Fruit fly (Drosophila melanogaster): ENCODE measurements around the gene Mcm6.

Gene Mcm6

dm6 chrX:6719968-6720367 is 45.8 kb downstream of the Mcm6 start (continued):
- TF ChIP-seq Dll (GFP tag; IDR thresholded peaks at IDR 0.05; ENCODE audit: partially characterized antibody) (no peak), tin (GFP tag; optimal IDR thresholded peaks at IDR 0.05) (no peak), CG5245 (GFP tag; optimal IDR thresholded peaks at IDR 0.05) (no peak), Pdp1 (GFP tag; optimal IDR thresholded peaks at IDR 0.05) (no peak), HLHmδ (GFP tag; optimal IDR thresholded peaks at IDR 0.05) (no peak), zfh1 (GFP tag; IDR thresholded peaks at IDR 0.05) (0 out of 3 replicates have a peak, but pooled peaks have one; percentile 33), fd64A (GFP tag; optimal IDR thresholded peaks at IDR 0.05) (peak; percentile 27), Scr (GFP tag; IDR thresholded peaks at IDR 0.05; ENCODE audit: partially characterized antibody) (no peak), CG12769 (tag; optimal IDR thresholded peaks at IDR 0.05) (peak; percentile 7), ems (GFP tag; optimal IDR thresholded peaks at IDR 0.05) (no peak), Gug (GFP tag; IDR thresholded peaks at IDR 0.05) (no peak), otp (GFP tag; IDR thresholded peaks at IDR 0.05) (no peak), toy (GFP tag; IDR thresholded peaks at IDR 0.05) (no peak), CG13624 (GFP tag; optimal IDR thresholded peaks at IDR 0.05) (no peak), dpn (GFP tag; optimal IDR thresholded peaks at IDR 0.05) (no peak), repo (GFP tag; optimal IDR thresholded peaks at IDR 0.05) (no peak), CG2712 (tag; optimal IDR thresholded peaks at IDR 0.05) (peak; percentile 1), CG32767 (GFP tag; IDR thresholded peaks at IDR 0.05) (no peak), Hr78 (GFP tag; optimal IDR thresholded peaks at IDR 0.05) (no peak), CG1529 (GFP tag; optimal IDR thresholded peaks at IDR 0.05) (no peak), MESR4 (GFP tag; optimal IDR thresholded peaks at IDR 0.05) (no peak), Hmx (GFP tag; optimal IDR thresholded peaks at IDR 0.05) (no peak), Xrp1 (GFP tag; IDR thresholded peaks at IDR 0.05) (0 out of 2 replicates have a peak, but pooled peaks have one; percentile 22), Side (GFP tag; optimal IDR thresholded peaks at IDR 0.05) (no peak), CG14014 (GFP tag; IDR thresholded peaks at IDR 0.05) (peak; percentile 60; the same call in 1 of the 2 replicates), HLH54F (GFP tag; optimal IDR thresholded peaks at IDR 0.05) (no peak), Fer3 (tag; optimal IDR thresholded peaks at IDR 0.05) (peak; percentile 32), Myb (GFP tag; optimal IDR thresholded peaks at IDR 0.05) (no peak), CG11093 (GFP tag; IDR thresholded peaks at IDR 0.05) (no peak), grn (GFP tag; optimal IDR thresholded peaks at IDR 0.05) (no peak), gce (GFP tag; IDR thresholded peaks at IDR 0.05) (peak; percentile 61; the same call in 1 of the 3 replicates), CG12071 (GFP tag; optimal IDR thresholded peaks at IDR 0.05) (peak; percentile 29), maf-S (GFP tag; optimal IDR thresholded peaks at IDR 0.05) (no peak), dati (GFP tag; IDR thresholded peaks at IDR 0.05) (no peak), CG11723 (GFP tag; optimal IDR thresholded peaks at IDR 0.05) (no peak), zen2 (GFP tag; IDR thresholded peaks at IDR 0.05; ENCODE audit: partially characterized antibody) (no peak), CG1603 (tag; optimal IDR thresholded peaks at IDR 0.05) (no peak), CG4854 (GFP tag; optimal IDR thresholded peaks at IDR 0.05) (no peak), CG43689 (GFP tag; IDR thresholded peaks at IDR 0.05) (no peak), scrt (GFP tag; optimal IDR thresholded peaks at IDR 0.05) (no peak), slbo (GFP tag; IDR thresholded peaks at IDR 0.05) (no peak), CG3065 (GFP tag; optimal IDR thresholded peaks at IDR 0.05) (no peak), MTF-1 (GFP tag; optimal IDR thresholded peaks at IDR 0.05; ENCODE audit: borderline replicate concordance) (peak; percentile 2), GATAe (GFP tag; conservative IDR thresholded peaks at IDR 0.05) (no peak), Rx (GFP tag; IDR thresholded peaks at IDR 0.05) (no peak), Doc2 (GFP tag; IDR thresholded peaks at IDR 0.05) (no peak), ash1 (GFP tag; optimal IDR thresholded peaks at IDR 0.05) (no peak), danr (GFP tag; IDR thresholded peaks at IDR 0.05) (no peak), CG10366 (GFP tag; IDR thresholded peaks at IDR 0.05) (no peak), CG17359 (tag; optimal IDR thresholded peaks at IDR 0.05) (peak; percentile 38), CG18764 (GFP tag; optimal IDR thresholded peaks at IDR 0.05) (peak; percentile 2), CG11695 (GFP tag; IDR thresholded peaks at IDR 0.05) (0 out of 3 replicates have a peak, but pooled peaks have one; percentile 30)
